Worm (Caenorhabditis elegans): ENCODE results near the gene gur-3.

DNA sequence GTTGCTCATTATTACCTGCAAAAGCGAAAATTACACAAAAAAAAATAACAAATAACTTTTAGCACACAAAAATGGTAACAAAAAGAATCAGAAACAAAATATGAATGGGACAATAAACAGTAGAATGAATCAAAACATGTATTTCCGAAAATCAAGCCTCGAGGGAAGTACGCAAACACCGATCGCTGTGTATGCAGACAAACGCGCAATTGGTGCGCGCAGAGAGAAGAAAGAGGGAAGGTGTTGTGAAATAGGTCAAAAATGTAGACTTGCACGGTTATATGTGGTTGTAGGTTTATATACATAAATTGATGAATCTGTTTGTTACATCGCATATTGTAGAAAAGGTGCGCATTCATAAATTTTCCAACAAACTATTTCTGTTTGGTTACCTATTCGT, 13.6 kb upstream of the gur-3 start, which contains the start of gene cdk-11.2:
- TF ChIP-seq unc-120 (tag; optimal IDR thresholded peaks at IDR 0.05; ENCODE audit: poor library complexity, severe bottlenecking) (peak; percentile 21), sem-2 (GFP tag; optimal IDR thresholded peaks at IDR 0.05) (no peak), ceh-83 (GFP tag; optimal IDR thresholded peaks at IDR 0.05) (no peak), elt-3 (tag; optimal IDR thresholded peaks at IDR 0.05) (no peak), elt-1 (tag; optimal IDR thresholded peaks at IDR 0.05; ENCODE audit: borderline replicate concordance, insufficient read depth) (no peak), ztf-11 (tag; optimal IDR thresholded peaks at IDR 0.05) (no peak), blmp-1 (tag; optimal IDR thresholded peaks at IDR 0.05) (no peak)

Data from whole organism, mixed stage, embryonic.